Worm (Caenorhabditis elegans): Measurements from ENCODE around the gene F38A1.11.

DNA sequence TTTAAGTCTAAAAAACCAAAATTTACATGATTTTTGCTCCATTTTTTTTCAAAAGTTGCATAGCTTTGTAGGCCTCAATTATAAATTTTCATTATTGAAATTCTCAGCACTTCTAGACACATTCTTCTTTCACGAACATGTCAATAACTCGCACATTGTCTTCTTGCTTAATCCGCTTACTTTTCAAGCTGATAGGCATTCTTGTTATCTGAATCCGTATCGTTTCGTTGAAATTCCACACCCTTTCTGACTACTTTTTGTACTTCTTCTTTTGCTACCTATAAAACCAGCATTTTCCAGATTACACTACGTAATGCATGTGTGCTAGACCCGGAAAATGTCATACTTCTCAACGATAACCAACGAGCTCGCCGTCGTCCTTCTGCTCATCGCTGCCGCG lies 30.9 kb upstream of the F38A1.11 start, which contains the start of gene W09G12.9:
- no peak for TF ChIP-seq ama-1 (optimal IDR thresholded peaks at IDR 0.05)
- TF ChIP-seq F13C5.2 (tag; optimal IDR thresholded peaks at IDR 0.05), result no peak
- no peak for TF ChIP-seq hmg-4 (GFP tag; optimal IDR thresholded peaks at IDR 0.05)
- no peak for TF ChIP-seq tbx-37 (GFP tag; conservative IDR thresholded peaks at IDR 0.05)

All from whole organism, early embryonic.